Fruit fly (Drosophila melanogaster): ENCODE data around the gene CG18508.

The CG18508 gene

DNA sequence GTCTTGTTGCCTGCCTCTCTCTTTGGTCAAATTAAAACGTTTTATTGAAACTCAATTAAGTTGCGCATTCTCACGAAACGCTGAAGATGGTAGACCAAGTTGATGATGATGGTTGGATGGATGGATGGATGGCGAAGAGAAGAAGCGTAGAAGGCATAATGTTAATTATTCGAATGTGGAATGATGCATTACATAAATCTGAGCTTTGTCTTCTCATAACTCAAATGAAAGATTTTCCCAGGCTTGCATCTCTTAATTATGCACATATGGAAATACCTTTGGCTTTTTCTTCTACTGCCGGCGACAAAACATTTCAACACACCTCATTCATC is 21.5 kb downstream of the CG18508 start:
- TF ChIP-seq psq (GFP tag; optimal IDR thresholded peaks at IDR 0.05) (no peak), Hnf4 (GFP tag; optimal IDR thresholded peaks at IDR 0.05) (no peak), lola (GFP tag; optimal IDR thresholded peaks at IDR 0.05) (no peak), dsf (GFP tag; optimal IDR thresholded peaks at IDR 0.05; ENCODE audit: borderline replicate concordance) (no peak), tai (GFP tag; optimal IDR thresholded peaks at IDR 0.05) (no peak), foxo (GFP tag; optimal IDR thresholded peaks at IDR 0.05) (no peak), ey (GFP tag; optimal IDR thresholded peaks at IDR 0.05) (no peak)

dm6 chrX:3150655-3151486 is 22.1 kb downstream of the CG18508 start:
- TF ChIP-seq CrebA (GFP tag; optimal IDR thresholded peaks at IDR 0.05; ENCODE audit: borderline replicate concordance) (peak; percentile 65), fru (GFP tag; optimal IDR thresholded peaks at IDR 0.05) (peak; percentile 29), rgr (GFP tag; optimal IDR thresholded peaks at IDR 0.05) (no peak), psq (GFP tag; optimal IDR thresholded peaks at IDR 0.05) (peak; percentile 89), sv (GFP tag; optimal IDR thresholded peaks at IDR 0.05) (no peak), sage (GFP tag; optimal IDR thresholded peaks at IDR 0.05) (no peak), ey (GFP tag; optimal IDR thresholded peaks at IDR 0.05) (no peak), Rel (GFP tag; optimal IDR thresholded peaks at IDR 0.05) (peak; percentile 38), Rel (tag; optimal IDR thresholded peaks at IDR 0.05) (no peak), N (GFP tag; optimal IDR thresholded peaks at IDR 0.05) (no peak), brk (GFP tag; optimal IDR thresholded peaks at IDR 0.05) (no peak), Hr83 (GFP tag; optimal IDR thresholded peaks at IDR 0.05; ENCODE audit: poor library complexity, severe bottlenecking) (no peak)

- TF ChIP-seq fru (GFP tag; optimal IDR thresholded peaks at IDR 0.05): peak; percentile 67
- TF ChIP-seq pan (optimal IDR thresholded peaks at IDR 0.05): no peak
- TF ChIP-seq tai (GFP tag; optimal IDR thresholded peaks at IDR 0.05): peak; percentile 54
- TF ChIP-seq sv (GFP tag; optimal IDR thresholded peaks at IDR 0.05): no peak
- TF ChIP-seq Mio (GFP tag; optimal IDR thresholded peaks at IDR 0.05): no peak
- TF ChIP-seq CrebA (GFP tag; optimal IDR thresholded peaks at IDR 0.05; ENCODE audit: borderline replicate concordance): no peak
- peak in 1 of 2 experiments; percentile 77 for TF ChIP-seq foxo (GFP tag; optimal IDR thresholded peaks at IDR 0.05)
- no peak for TF ChIP-seq jim (GFP tag; optimal IDR thresholded peaks at IDR 0.05)
- no peak for TF ChIP-seq CG9705 (GFP tag; optimal IDR thresholded peaks at IDR 0.05)
- peak; percentile 42 for TF ChIP-seq dmrt93B (GFP tag; optimal IDR thresholded peaks at IDR 0.05)
- no peak for TF ChIP-seq Rel (GFP tag; optimal IDR thresholded peaks at IDR 0.05)
- TF ChIP-seq Rel (tag; optimal IDR thresholded peaks at IDR 0.05): no peak
- TF ChIP-seq Vsx2 (GFP tag; optimal IDR thresholded peaks at IDR 0.05; ENCODE audit: partially characterized antibody): no peak
- TF ChIP-seq HLH106 (tag; optimal IDR thresholded peaks at IDR 0.05): peak; percentile 36
- TF ChIP-seq Myc (optimal IDR thresholded peaks at IDR 0.05): no peak
- peak; percentile 38 for TF ChIP-seq psq (GFP tag; optimal IDR thresholded peaks at IDR 0.05)
- no peak for TF ChIP-seq Jra (GFP tag; optimal IDR thresholded peaks at IDR 0.05)
- TF ChIP-seq dl (GFP tag; optimal IDR thresholded peaks at IDR 0.05; ENCODE audit: insufficient read depth in 1 of 2, partially characterized antibody in 2 of 2): no peak
- TF ChIP-seq Abd-B (GFP tag; optimal IDR thresholded peaks at IDR 0.05): no peak
- peak; percentile 47 for TF ChIP-seq woc (GFP tag; optimal IDR thresholded peaks at IDR 0.05)
- TF ChIP-seq rgr (GFP tag; optimal IDR thresholded peaks at IDR 0.05): peak; percentile 40
- peak; percentile 40 for TF ChIP-seq OdsH (GFP tag; optimal IDR thresholded peaks at IDR 0.05)
- no peak for TF ChIP-seq Hr83 (GFP tag; optimal IDR thresholded peaks at IDR 0.05; ENCODE audit: poor library complexity, severe bottlenecking)
- peak; percentile 20 for TF ChIP-seq brk (GFP tag; optimal IDR thresholded peaks at IDR 0.05)
- no peak for TF ChIP-seq lola (GFP tag; optimal IDR thresholded peaks at IDR 0.05)
- TF ChIP-seq Dfd (GFP tag; optimal IDR thresholded peaks at IDR 0.05): no peak
- TF ChIP-seq usp (GFP tag; optimal IDR thresholded peaks at IDR 0.05): no peak
- TF ChIP-seq Hnf4 (GFP tag; optimal IDR thresholded peaks at IDR 0.05): peak; percentile 41
- no peak for TF ChIP-seq CG32264 (GFP tag; optimal IDR thresholded peaks at IDR 0.05)
- peak; percentile 50 for TF ChIP-seq ey (GFP tag; optimal IDR thresholded peaks at IDR 0.05)
- peak; percentile 5 for TF ChIP-seq Sp1 (GFP tag; optimal IDR thresholded peaks at IDR 0.05)
- TF ChIP-seq br (GFP tag; optimal IDR thresholded peaks at IDR 0.05): peak; percentile 26
- peak; percentile 73 for TF ChIP-seq h (GFP tag; optimal IDR thresholded peaks at IDR 0.05)
- no peak for TF ChIP-seq Hr78 (GFP tag; optimal IDR thresholded peaks at IDR 0.05)
- peak; percentile 9 for TF ChIP-seq sage (GFP tag; optimal IDR thresholded peaks at IDR 0.05)
- no peak for TF ChIP-seq dsf (GFP tag; optimal IDR thresholded peaks at IDR 0.05; ENCODE audit: borderline replicate concordance)
- no peak for TF ChIP-seq GATAd (GFP tag; optimal IDR thresholded peaks at IDR 0.05)
- no peak for TF ChIP-seq N (GFP tag; optimal IDR thresholded peaks at IDR 0.05)
- TF ChIP-seq Dif (GFP tag; optimal IDR thresholded peaks at IDR 0.05; ENCODE audit: partially characterized antibody): no peak
Measured at dm6 chrX:3146995-3147394, 25.9 kb downstream of the CG18508 start.
